Fruit fly (Drosophila melanogaster) whole organism, embryonic: Measurements from ENCODE around the gene wls.

Source experiments
- Aef1 ChIP-seq: fragments of 200-800 bp; sonication (Bioruptor generic); IDR thresholded peaks from 3 replicates; pipeline ENCODE4 v1.3.6; 2022; ENCODE audit warnings: missing biosample characterization, missing genetic modification characterization
- Antp ChIP-seq: fragments of 200-800 bp; sonication (Bioruptor generic); optimal IDR thresholded peaks from 3 replicates; lab custom pipeline; 2016; ENCODE audit warnings: missing biosample characterization, missing genetic modification characterization
- B-H1 ChIP-seq: fragments of 200-800 bp; sonication (Bioruptor generic); IDR thresholded peaks from 3 replicates; pipeline ENCODE4 v1.3.6; 2022; ENCODE audit warnings: missing biosample characterization, missing genetic modification characterization
- CG10274 ChIP-seq: fragments of 200-800 bp; sonication (Bioruptor generic); optimal IDR thresholded peaks from 3 replicates; lab custom pipeline; 2017; ENCODE audit warnings: missing biosample characterization, mild to moderate bottlenecking, missing genetic modification characterization
- CG10979 ChIP-seq: fragments of 200-800 bp; sonication (Bioruptor generic); optimal IDR thresholded peaks from 2 replicates; lab custom pipeline; 2018; ENCODE audit warnings: missing biosample characterization, mild to moderate bottlenecking, missing genetic modification characterization, moderate library complexity
- CG11456 ChIP-seq: fragments of 200-800 bp; sonication (Bioruptor generic); IDR thresholded peaks from 3 replicates; pipeline ENCODE4 v1.3.6; 2022; ENCODE audit warnings: missing biosample characterization, missing genetic modification characterization
- CG12236 ChIP-seq: fragments of 200-800 bp; sonication (Bioruptor generic); optimal IDR thresholded peaks from 2 replicates; lab custom pipeline; 2016; ENCODE audit warnings: missing biosample characterization, missing genetic modification characterization
- CG15514 ChIP-seq: fragments of 200-800 bp; sonication (Bioruptor generic); optimal IDR thresholded peaks from 3 replicates; lab custom pipeline; 2017; ENCODE audit warnings: missing biosample characterization, missing genetic modification characterization, mild to moderate bottlenecking, moderate library complexity, missing genetic modification reagents
- CG17186 ChIP-seq: fragments of 200-800 bp; sonication (Bioruptor generic); optimal IDR thresholded peaks from 3 replicates; lab custom pipeline; 2017; ENCODE audit warnings: missing biosample characterization, missing genetic modification reagents, missing genetic modification characterization
- CG2202 ChIP-seq: fragments of 200-800 bp; sonication (Bioruptor generic); optimal IDR thresholded peaks from 2 replicates; lab custom pipeline; 2018; ENCODE audit warnings: missing biosample characterization, mild to moderate bottlenecking, missing genetic modification characterization
- CG32767 ChIP-seq: fragments of 200-800 bp; sonication (Bioruptor generic); IDR thresholded peaks from 2 replicates; pipeline ENCODE4 v1.3.6; 2022; ENCODE audit warnings: missing biosample characterization, missing genetic modification characterization
- CG6683 ChIP-seq: fragments of 200-800 bp; sonication (Bioruptor generic); optimal IDR thresholded peaks from 2 replicates; lab custom pipeline; 2017; ENCODE audit warnings: missing biosample characterization, mild to moderate bottlenecking, missing genetic modification characterization, missing genetic modification reagents
- CG7745 ChIP-seq: fragments of 200-800 bp; sonication (Bioruptor generic); optimal IDR thresholded peaks from 2 replicates; lab custom pipeline; 2018; ENCODE audit warnings: missing biosample characterization, mild to moderate bottlenecking, missing genetic modification characterization, moderate library complexity
- CG8924 ChIP-seq: fragments of 200-800 bp; optimal IDR thresholded peaks from 3 replicates; lab custom pipeline; 2019; ENCODE audit warnings: missing biosample characterization, mild to moderate bottlenecking, missing genetic modification characterization, moderate library complexity
- CG9609 ChIP-seq: fragments of 200-800 bp; sonication (Bioruptor generic); optimal IDR thresholded peaks from 3 replicates; lab custom pipeline; 2016; ENCODE audit warnings: missing biosample characterization, missing genetic modification characterization
- CG9817 ChIP-seq: fragments of 200-800 bp; sonication (Bioruptor generic); optimal IDR thresholded peaks from 2 replicates; lab custom pipeline; 2018; ENCODE audit warnings: missing biosample characterization, mild to moderate bottlenecking, missing genetic modification characterization, moderate library complexity
- CG9932 ChIP-seq: fragments of 200-800 bp; sonication (Bioruptor generic); IDR thresholded peaks from 2 replicates; pipeline ENCODE4 v1.3.6; 2022; ENCODE audit warnings: missing biosample characterization, missing genetic modification characterization
- Dip2 ChIP-seq: fragments of 200-800 bp; sonication (Bioruptor generic); IDR thresholded peaks from 2 replicates; pipeline ENCODE4 v1.3.6; 2022; ENCODE audit warnings: missing biosample characterization, missing genetic modification characterization
- Doc2 ChIP-seq: fragments of 200-800 bp; sonication (Bioruptor generic); IDR thresholded peaks from 2 replicates; pipeline ENCODE4 v1.3.6; 2022; ENCODE audit warnings: missing biosample characterization, missing genetic modification characterization
- Eip74EF ChIP-seq, 2 experiments: fragments of 200-800 bp in 1 of 2; fragments of >200 bp in 1 of 2; sonication (Bioruptor generic) in 1 of 2; optimal IDR thresholded peaks; 2 replicates each; lab custom pipeline; 2017 to 2019; ENCODE audit warnings: missing biosample characterization in 2 of 2, missing genetic modification characterization in 2 of 2, mild to moderate bottlenecking in 1 of 2, moderate library complexity in 1 of 2
- Gug ChIP-seq: fragments of 200-800 bp; sonication (Bioruptor generic); IDR thresholded peaks from 4 replicates; pipeline ENCODE4 v1.3.6; 2022; ENCODE audit warnings: missing biosample characterization, missing genetic modification characterization
- Jarid2 ChIP-seq: fragments of 200-800 bp; sonication (Bioruptor generic); optimal IDR thresholded peaks from 3 replicates; lab custom pipeline; 2017; ENCODE audit warnings: mild to moderate bottlenecking, missing biosample characterization, missing genetic modification reagents, missing genetic modification characterization
- Lhr ChIP-seq: fragments of 200-800 bp; sonication (Bioruptor generic); optimal IDR thresholded peaks from 3 replicates; lab custom pipeline; 2017; ENCODE audit warnings: mild to moderate bottlenecking, missing biosample characterization, missing genetic modification reagents, missing genetic modification characterization
- Mes4 ChIP-seq: fragments of 200-800 bp; sonication (Bioruptor generic); optimal IDR thresholded peaks from 2 replicates; lab custom pipeline; 2016; ENCODE audit warnings: missing biosample characterization, missing genetic modification characterization
- Opbp ChIP-seq: fragments of 200-800 bp; sonication (Bioruptor generic); IDR thresholded peaks from 3 replicates; pipeline ENCODE4 v1.3.6; 2022; ENCODE audit warnings: missing biosample characterization, missing genetic modification characterization; ENCODE audit not compliant: partially characterized antibody
- Ptx1 ChIP-seq: fragments of 200-800 bp; sonication (Bioruptor generic); IDR thresholded peaks from 2 replicates; pipeline ENCODE4 v1.3.6; 2022; ENCODE audit warnings: missing biosample characterization, missing genetic modification characterization
- Sin3A ChIP-seq: fragments of >200 bp; optimal IDR thresholded peaks from 2 replicates; lab custom pipeline; 2018
- Tbp ChIP-seq: fragments of >200 bp; optimal IDR thresholded peaks from 2 replicates; lab custom pipeline; 2018; ENCODE audit warnings: missing biosample characterization, missing genetic modification characterization
- abd-A ChIP-seq: fragments of 200-800 bp; sonication (Bioruptor generic); optimal IDR thresholded peaks from 3 replicates; lab custom pipeline; 2019; ENCODE audit warnings: missing biosample characterization, mild to moderate bottlenecking, missing genetic modification characterization, moderate library complexity
- ac ChIP-seq: fragments of 200-800 bp; sonication (Bioruptor generic); optimal IDR thresholded peaks from 3 replicates; lab custom pipeline; 2017; ENCODE audit warnings: missing biosample characterization, mild to moderate bottlenecking, missing genetic modification characterization
- bowl ChIP-seq: fragments of 200-800 bp; sonication (Bioruptor generic); IDR thresholded peaks from 2 replicates; pipeline ENCODE4 v1.3.6; 2022; ENCODE audit warnings: missing biosample characterization, missing genetic modification characterization
- br ChIP-seq: fragments of >200 bp; optimal IDR thresholded peaks from 2 replicates; lab custom pipeline; 2017
- cg ChIP-seq: fragments of 200-800 bp; sonication (Bioruptor generic); optimal IDR thresholded peaks from 3 replicates; lab custom pipeline; 2019; ENCODE audit warnings: missing biosample characterization, mild to moderate bottlenecking, missing genetic modification characterization, moderate library complexity
- crc ChIP-seq: fragments of 200-800 bp; sonication (Bioruptor generic); optimal IDR thresholded peaks from 2 replicates; lab custom pipeline; 2016; ENCODE audit warnings: missing biosample characterization, missing genetic modification characterization
- dm ChIP-seq: fragments of 200-800 bp; sonication (Bioruptor generic); optimal IDR thresholded peaks from 3 replicates; lab custom pipeline; 2016; ENCODE audit warnings: missing biosample characterization, missing genetic modification characterization
- eve ChIP-seq, 2 experiments: fragments of >200 bp; optimal IDR thresholded peaks; 2 replicates each; lab custom pipeline; 2017; ENCODE audit warnings: missing biosample characterization in 2 of 2, missing genetic modification characterization in 2 of 2
- exex ChIP-seq: fragments of 200-800 bp; sonication (Bioruptor generic); optimal IDR thresholded peaks from 4 replicates; lab custom pipeline; 2018; ENCODE audit warnings: missing biosample characterization, mild to moderate bottlenecking, missing genetic modification characterization, moderate library complexity
- fru ChIP-seq: fragments of >200 bp; optimal IDR thresholded peaks from 2 replicates; lab custom pipeline; 2017
- jumu ChIP-seq: fragments of 200-800 bp; sonication (Bioruptor generic); optimal IDR thresholded peaks from 3 replicates; lab custom pipeline; 2016; ENCODE audit warnings: missing biosample characterization, missing genetic modification characterization
- pho ChIP-seq: fragments of 200-800 bp; sonication (Bioruptor generic); optimal IDR thresholded peaks from 2 replicates; lab custom pipeline; 2016; ENCODE audit warnings: missing biosample characterization, missing genetic modification characterization
- phol ChIP-seq: fragments of 200-800 bp; sonication (Bioruptor generic); optimal IDR thresholded peaks from 3 replicates; lab custom pipeline; 2018; ENCODE audit warnings: missing biosample characterization, mild to moderate bottlenecking, missing genetic modification characterization, moderate library complexity
- pita ChIP-seq: fragments of 200-800 bp; sonication (Bioruptor generic); optimal IDR thresholded peaks from 2 replicates; lab custom pipeline; 2017; ENCODE audit warnings: missing biosample characterization, mild to moderate bottlenecking, missing genetic modification characterization
- run ChIP-seq: fragments of 200-800 bp; sonication (Bioruptor generic); optimal IDR thresholded peaks from 3 replicates; lab custom pipeline; 2018; ENCODE audit warnings: missing biosample characterization, mild to moderate bottlenecking, missing genetic modification characterization
- salm ChIP-seq: fragments of 200-800 bp; sonication (Bioruptor generic); optimal IDR thresholded peaks from 2 replicates; lab custom pipeline; 2018; ENCODE audit warnings: missing biosample characterization, mild to moderate bottlenecking, missing genetic modification characterization
- sc ChIP-seq, 3 experiments: fragments of >200 bp in 2 of 3; fragments of 200-800 bp in 1 of 3; sonication (Bioruptor generic) in 1 of 3; optimal IDR thresholded peaks; 2 replicates in 2 of 3; 3 replicates in 1 of 3; lab custom pipeline; 2017; ENCODE audit warnings: mild to moderate bottlenecking in 1 of 3, missing biosample characterization in 1 of 3, missing genetic modification characterization in 1 of 3, missing genetic modification reagents in 1 of 3
- sens-2 ChIP-seq: fragments of 200-800 bp; sonication (Bioruptor generic); IDR thresholded peaks from 2 replicates; pipeline ENCODE4 v1.3.6; 2022; ENCODE audit warnings: missing biosample characterization, missing genetic modification characterization
- sqz ChIP-seq: fragments of 200-800 bp; sonication (Bioruptor generic); optimal IDR thresholded peaks from 3 replicates; lab custom pipeline; 2018; ENCODE audit warnings: missing biosample characterization, mild to moderate bottlenecking, missing genetic modification characterization
- tgo ChIP-seq: fragments of 200-800 bp; sonication (Bioruptor generic); IDR thresholded peaks from 3 replicates; pipeline ENCODE4 v1.3.6; 2022; ENCODE audit warnings: missing biosample characterization, missing genetic modification characterization
- tll ChIP-seq, 2 experiments: fragments of 200-800 bp in 1 of 2; fragments of >200 bp in 1 of 2; sonication (Bioruptor generic) in 1 of 2; optimal IDR thresholded peaks; 2 replicates each; lab custom pipeline; 2017 to 2019; ENCODE audit warnings: missing biosample characterization in 2 of 2, missing genetic modification characterization in 2 of 2, mild to moderate bottlenecking in 1 of 2, moderate library complexity in 1 of 2
- trh ChIP-seq: fragments of 200-800 bp; sonication (Bioruptor generic); optimal IDR thresholded peaks from 2 replicates; lab custom pipeline; 2016; ENCODE audit warnings: missing biosample characterization, missing genetic modification characterization
- twi ChIP-seq: fragments of 200-800 bp; optimal IDR thresholded peaks from 2 replicates; lab custom pipeline; 2019; ENCODE audit warnings: missing biosample characterization, mild to moderate bottlenecking, missing genetic modification characterization, moderate library complexity
- wek ChIP-seq: fragments of 200-800 bp; sonication (Bioruptor generic); optimal IDR thresholded peaks from 3 replicates; lab custom pipeline; 2018; ENCODE audit warnings: missing biosample characterization, mild to moderate bottlenecking, missing genetic modification characterization, moderate library complexity

Gene wls

dm6 chr3L:11210517-11210916, 41.1 kb upstream of the wls start, which contains the start of the genes Ube3a and CG7600 (continued):
- no peak for TF ChIP-seq Jarid2
- TF ChIP-seq Dip2 = no peak
- peak; percentile 95 for TF ChIP-seq CG15514 (GFP tag; lab: Kevin White, UChicago)
- no peak for TF ChIP-seq CG9609 (GFP tag; lab: Kevin White, UChicago)
- TF ChIP-seq Aef1 (GFP tag; lab: Robert Waterston, UW) = no peak
- TF ChIP-seq CG9932 = peak; percentile 60
- TF ChIP-seq tgo = no peak
- peak; percentile 74 for TF ChIP-seq CG17186 (GFP tag; lab: Kevin White, UChicago)
- no peak for TF ChIP-seq CG11456 (GFP tag; lab: Robert Waterston, UW)
- no peak for TF ChIP-seq bowl (GFP tag; lab: Robert Waterston, UW)
- peak; percentile 14 for TF ChIP-seq CG10979 (tag; lab: Kevin White, UChicago)
- no peak for TF ChIP-seq sens-2 (GFP tag; lab: Robert Waterston, UW)
- TF ChIP-seq abd-A (tag; lab: Kevin White, UChicago) = peak; percentile 94
- no peak for TF ChIP-seq Eip74EF (GFP tag; optimal IDR thresholded peaks at IDR 0.05; lab: Kevin White, UChicago)
- TF ChIP-seq B-H1 (GFP tag; lab: Robert Waterston, UW) = no peak
- TF ChIP-seq Sin3A (lab: Kevin White, UChicago) = peak; percentile 71
- TF ChIP-seq trh (GFP tag; lab: Kevin White, UChicago) = no peak
- TF ChIP-seq phol (tag; lab: Kevin White, UChicago) = peak; percentile 53
- peak; percentile 28 for TF ChIP-seq salm (tag; lab: Kevin White, UChicago)
- no peak for TF ChIP-seq br (lab: Kevin White, UChicago)
- peak; percentile 11 for TF ChIP-seq cg
- TF ChIP-seq Opbp (GFP tag; lab: Robert Waterston, UW) = peak; percentile 100
- TF ChIP-seq fru = no peak
- TF ChIP-seq eve (GFP tag; optimal IDR thresholded peaks at IDR 0.05; lab: Kevin White, UChicago) = no peak
- TF ChIP-seq wek (GFP tag; lab: Kevin White, UChicago) = no peak
- peak; percentile 34 for TF ChIP-seq CG2202 (tag; lab: Kevin White, UChicago)
- no peak; the same call in 1 of the 2 replicates for TF ChIP-seq Ptx1
- no peak for TF ChIP-seq sc (optimal IDR thresholded peaks at IDR 0.05; lab: Kevin White, UChicago)
- no peak for TF ChIP-seq sc (GFP tag; optimal IDR thresholded peaks at IDR 0.05; lab: Kevin White, UChicago)
- peak; percentile 36 for TF ChIP-seq Antp (GFP tag; lab: Kevin White, UChicago)
- TF ChIP-seq CG8924 (tag; lab: Kevin White, UChicago) = peak; percentile 41
- peak; percentile 7 for TF ChIP-seq CG9817 (tag; lab: Kevin White, UChicago)
- peak; percentile 26 for TF ChIP-seq jumu (GFP tag; lab: Kevin White, UChicago)
- peak; percentile 73 for TF ChIP-seq sqz (GFP tag; lab: Kevin White, UChicago)
- peak; percentile 27 for TF ChIP-seq Lhr (GFP tag; lab: Kevin White, UChicago)
- TF ChIP-seq Doc2 (GFP tag; lab: Robert Waterston, UW) = no peak
- TF ChIP-seq pho (GFP tag; lab: Kevin White, UChicago) = peak; percentile 70
- TF ChIP-seq CG10274 (GFP tag; lab: Kevin White, UChicago) = no peak
- no peak for TF ChIP-seq CG12236 (GFP tag; lab: Kevin White, UChicago)
- no peak for TF ChIP-seq CG7745
- peak; percentile 65 for TF ChIP-seq exex (tag; lab: Kevin White, UChicago)
- peak; percentile 53 for TF ChIP-seq Mes4 (GFP tag; lab: Kevin White, UChicago)
- TF ChIP-seq dm (GFP tag; lab: Kevin White, UChicago) = peak; percentile 81
- TF ChIP-seq twi (tag; lab: Kevin White, UChicago) = peak; percentile 28
- peak; percentile 23 for TF ChIP-seq CG6683 (GFP tag; lab: Kevin White, UChicago)
- TF ChIP-seq Gug (GFP tag; lab: Robert Waterston, UW) = no peak
- peak; percentile 2 for TF ChIP-seq run (tag; lab: Kevin White, UChicago)
- peak in 1 of 2 experiments; percentile 43 for TF ChIP-seq tll (GFP tag; optimal IDR thresholded peaks at IDR 0.05; lab: Kevin White, UChicago)
- TF ChIP-seq CG32767 (GFP tag; lab: Robert Waterston, UW) = no peak
- no peak for TF ChIP-seq crc (GFP tag; lab: Kevin White, UChicago)
- TF ChIP-seq Tbp = no peak
- TF ChIP-seq pita (GFP tag; lab: Kevin White, UChicago) = no peak
- TF ChIP-seq ac (GFP tag; lab: Kevin White, UChicago) = peak; percentile 3
